Fruit fly (Drosophila melanogaster) whole organism, prepupa: ENCODE measurements around the gene mtm.

Source experiments
- CG6163 ChIP-seq: fragments of 200-800 bp; sonication (Bioruptor generic); IDR thresholded peaks from 3 replicates; pipeline ENCODE4 v1.3.6; 2022; ENCODE audit warnings: missing biosample characterization, missing genetic modification characterization
- CG6276 ChIP-seq: fragments of 200-800 bp; sonication (Bioruptor generic); optimal IDR thresholded peaks from 2 replicates; lab custom pipeline; 2017; ENCODE audit warnings: missing biosample characterization, mild to moderate bottlenecking, missing genetic modification characterization
- CG6792 ChIP-seq: fragments of 200-800 bp; sonication (Bioruptor generic); optimal IDR thresholded peaks from 3 replicates; lab custom pipeline; 2016; ENCODE audit warnings: missing biosample characterization, missing genetic modification characterization
- CG6854 ChIP-seq: fragments of 200-800 bp; sonication (Bioruptor generic); optimal IDR thresholded peaks from 2 replicates; lab custom pipeline; 2017; ENCODE audit warnings: missing biosample characterization, mild to moderate bottlenecking, missing genetic modification characterization
- Sox102F ChIP-seq: fragments of 200-800 bp; sonication (Bioruptor generic); optimal IDR thresholded peaks from 2 replicates; lab custom pipeline; 2016; ENCODE audit warnings: missing biosample characterization, mild to moderate bottlenecking, missing genetic modification characterization
- esn ChIP-seq: fragments of 200-800 bp; sonication (Bioruptor generic); optimal IDR thresholded peaks from 2 replicates; lab custom pipeline; 2016; ENCODE audit warnings: missing biosample characterization, mild to moderate bottlenecking, missing genetic modification characterization, moderate library complexity
- lz ChIP-seq: fragments of 200-800 bp; sonication (Bioruptor generic); optimal IDR thresholded peaks from 3 replicates; lab custom pipeline; 2016; ENCODE audit warnings: missing biosample characterization, missing genetic modification characterization

dm6 chr2L:6037830-6038229 is 1.0 kb upstream of the mtm start, which contains the start of the genes CG9117 and CG31643:
- TF ChIP-seq lz (GFP tag; lab: Kevin White, UChicago) (peak; percentile 65), Sox102F (no peak), CG6854 (GFP tag; lab: Kevin White, UChicago) (no peak), CG6276 (GFP tag; lab: Kevin White, UChicago) (no peak), CG6163 (no peak), CG6792 (peak; percentile 51), esn (GFP tag; lab: Kevin White, UChicago) (peak; percentile 79)
